Worm (Caenorhabditis elegans) whole organism, L3 larva: ENCODE data around the gene gtf-2H5.

Experiments used
- R02D3.7 ChIP-seq: fragments of 150-350 bp; optimal IDR thresholded peaks from 2 replicates; lab custom pipeline; 2014; ENCODE audit warnings: missing biosample characterization, missing genetic modification characterization
- ZK546.5 ChIP-seq: sonication (generic microtip); optimal IDR thresholded peaks from 2 replicates; lab custom pipeline; 2017; ENCODE audit warnings: missing biosample characterization, missing genetic modification characterization
- aly-2 ChIP-seq: fragments of 150-350 bp; optimal IDR thresholded peaks from 2 replicates; lab custom pipeline; 2014; ENCODE audit warnings: missing biosample characterization, missing genetic modification characterization
- ceh-16 ChIP-seq: sonication (generic microtip); optimal IDR thresholded peaks from 2 replicates; lab custom pipeline; 2017; ENCODE audit warnings: missing biosample characterization, missing genetic modification characterization
- daf-12 ChIP-seq: fragments of 150-350 bp; optimal IDR thresholded peaks from 2 replicates; lab custom pipeline; 2014; ENCODE audit warnings: missing biosample characterization, missing genetic modification reagents, missing genetic modification characterization
- elt-1 ChIP-seq: fragments of 150-350 bp; optimal IDR thresholded peaks from 2 replicates; lab custom pipeline; 2014; ENCODE audit warnings: missing biosample characterization, missing genetic modification characterization
- elt-2 ChIP-seq: sonication (generic microtip); optimal IDR thresholded peaks from 2 replicates; lab custom pipeline; 2016; ENCODE audit warnings: missing genetic modification reagents, mild to moderate bottlenecking, missing genetic modification characterization, missing compliant biosample characterization
- eor-1 ChIP-seq, 2 experiments: fragments of 150-350 bp; optimal IDR thresholded peaks; 2 replicates each; lab custom pipeline; 2014 to 2018; ENCODE audit warnings: missing biosample characterization in 2 of 2, missing genetic modification characterization in 2 of 2
- fkh-10 ChIP-seq: sonication (generic microtip); optimal IDR thresholded peaks from 2 replicates; lab custom pipeline; 2017; ENCODE audit warnings: missing biosample characterization, missing genetic modification reagents, missing genetic modification characterization
- hmg-11 ChIP-seq: sonication (generic microtip); optimal IDR thresholded peaks from 2 replicates; lab custom pipeline; 2016; ENCODE audit warnings: missing genetic modification characterization, missing compliant biosample characterization
- jun-1 ChIP-seq: fragments of 150-350 bp; optimal IDR thresholded peaks from 2 replicates; lab custom pipeline; 2014; ENCODE audit warnings: missing biosample characterization, missing genetic modification reagents, missing genetic modification characterization
- lin-15B ChIP-seq: fragments of 150-350 bp; optimal IDR thresholded peaks from 2 replicates; lab custom pipeline; 2014; ENCODE audit warnings: missing biosample characterization, missing genetic modification characterization
- mdl-1 ChIP-seq: fragments of 150-350 bp; optimal IDR thresholded peaks from 2 replicates; lab custom pipeline; 2014; ENCODE audit warnings: missing biosample characterization, missing genetic modification characterization
- nfya-1 ChIP-seq: sonication (generic microtip); optimal IDR thresholded peaks from 2 replicates; lab custom pipeline; 2017; ENCODE audit warnings: missing genetic modification characterization, mild to moderate bottlenecking, missing compliant biosample characterization, antibody characterized with exemption, moderate library complexity; ENCODE audit not compliant: insufficient read depth
- nhr-23 ChIP-seq: fragments of 150-350 bp; optimal IDR thresholded peaks from 2 replicates; lab custom pipeline; 2014; ENCODE audit warnings: missing biosample characterization, missing genetic modification reagents, missing genetic modification characterization
- nhr-237 ChIP-seq: fragments of 150-350 bp; optimal IDR thresholded peaks from 2 replicates; lab custom pipeline; 2014; ENCODE audit warnings: missing biosample characterization, missing genetic modification characterization
- nhr-25 ChIP-seq: sonication (generic microtip); optimal IDR thresholded peaks from 2 replicates; lab custom pipeline; 2017; ENCODE audit warnings: missing biosample characterization, missing genetic modification characterization
- nhr-28 ChIP-seq: fragments of 150-350 bp; optimal IDR thresholded peaks from 2 replicates; lab custom pipeline; 2014; ENCODE audit warnings: missing biosample characterization, missing genetic modification characterization
- nhr-67 ChIP-seq: fragments of 150-350 bp; optimal IDR thresholded peaks from 2 replicates; lab custom pipeline; 2014; ENCODE audit warnings: missing biosample characterization, missing genetic modification characterization
- nhr-76 ChIP-seq: fragments of 150-350 bp; sonication (generic microtip); optimal IDR thresholded peaks from 5 replicates; lab custom pipeline; 2014; ENCODE audit warnings: missing biosample characterization, missing genetic modification characterization
- pha-4 ChIP-seq: fragments of 150-350 bp; optimal IDR thresholded peaks from 2 replicates; lab custom pipeline; 2014; ENCODE audit warnings: missing biosample characterization, missing genetic modification reagents, missing genetic modification characterization
- pqm-1 ChIP-seq: fragments of 150-350 bp; optimal IDR thresholded peaks from 2 replicates; lab custom pipeline; 2017; ENCODE audit warnings: missing biosample characterization, missing genetic modification characterization, inconsistent platforms
- sea-2 ChIP-seq: fragments of 150-350 bp; sonication (generic microtip); optimal IDR thresholded peaks from 4 replicates; lab custom pipeline; 2014; ENCODE audit warnings: missing biosample characterization, missing genetic modification reagents, missing genetic modification characterization
- skn-1 ChIP-seq: fragments of 150-350 bp; optimal IDR thresholded peaks from 2 replicates; lab custom pipeline; 2014; ENCODE audit warnings: missing biosample characterization, missing genetic modification characterization
- snpc-4 ChIP-seq: fragments of 150-350 bp; optimal IDR thresholded peaks from 2 replicates; lab custom pipeline; 2014; ENCODE audit warnings: missing biosample characterization, missing genetic modification characterization
- tbx-2 ChIP-seq: sonication (generic microtip); optimal IDR thresholded peaks from 2 replicates; lab custom pipeline; 2016; ENCODE audit warnings: mild to moderate bottlenecking, missing genetic modification characterization, missing compliant biosample characterization
- unc-39 ChIP-seq: sonication (generic microtip); optimal IDR thresholded peaks from 4 replicates; lab custom pipeline; 2017; ENCODE audit warnings: missing biosample characterization, missing genetic modification characterization
- unc-62 ChIP-seq: fragments of 150-350 bp; sonication (generic microtip); optimal IDR thresholded peaks from 4 replicates; lab custom pipeline; 2014; ENCODE audit warnings: missing biosample characterization, missing genetic modification reagents, missing genetic modification characterization
- zag-1 ChIP-seq: fragments of 150-350 bp; optimal IDR thresholded peaks from 2 replicates; lab custom pipeline; 2014; ENCODE audit warnings: missing biosample characterization, missing genetic modification characterization
- ztf-11 ChIP-seq: fragments of 150-350 bp; optimal IDR thresholded peaks from 2 replicates; lab custom pipeline; 2014; ENCODE audit warnings: missing biosample characterization, missing genetic modification characterization

Gene gtf-2H5

ce11 chrIII:549231-549630 lies 28.1 kb downstream of the gtf-2H5 start:
- TF ChIP-seq pha-4 (tag; lab: Kevin White, UChicago) (no peak), zag-1 (tag; lab: Kevin White, UChicago) (no peak), lin-15B (tag; lab: Kevin White, UChicago) (no peak), nhr-25 (tag; lab: Kevin White, UChicago) (no peak), aly-2 (tag; lab: Kevin White, UChicago) (no peak), ztf-11 (tag; lab: Kevin White, UChicago) (no peak), R02D3.7 (tag; lab: Kevin White, UChicago) (no peak), nhr-237 (tag; lab: Kevin White, UChicago) (no peak), nhr-76 (tag; lab: Kevin White, UChicago) (no peak), unc-62 (GFP tag; lab: Kevin White, UChicago) (no peak), nfya-1 (tag; lab: Kevin White, UChicago) (no peak)

- TF ChIP-seq elt-1 (tag; lab: Kevin White, UChicago) (peak; percentile 85), skn-1 (no peak)
Measured at ce11 chrIII:547709-548108, 29.7 kb downstream of the gtf-2H5 start.

- no peak for TF ChIP-seq nhr-28 (tag; lab: Kevin White, UChicago)
- no peak for TF ChIP-seq R02D3.7 (tag; lab: Kevin White, UChicago)
- no peak for TF ChIP-seq eor-1 (tag; optimal IDR thresholded peaks at IDR 0.05; lab: Kevin White, UChicago)
Measured at ce11 chrIII:541766-542165, 35.6 kb downstream of the gtf-2H5 start, which contains the start of gene T22F7.1. Gene T22F7.1 (plus strand): TSS chrIII:542066.

ce11 chrIII:537054-537453 lies 40.3 kb downstream of the gtf-2H5 start:
- TF ChIP-seq tbx-2 (tag; lab: Kevin White, UChicago), result no peak
- TF ChIP-seq nhr-76 (tag; lab: Kevin White, UChicago), result no peak
- no peak for TF ChIP-seq nhr-23 (tag; lab: Kevin White, UChicago)
- TF ChIP-seq ceh-16 (tag; lab: Kevin White, UChicago), result no peak
- TF ChIP-seq mdl-1 (tag; lab: Kevin White, UChicago), result no peak
- TF ChIP-seq eor-1 (tag; optimal IDR thresholded peaks at IDR 0.05; lab: Kevin White, UChicago), result no peak
- no peak for TF ChIP-seq jun-1
- TF ChIP-seq, all 47 proteins: peak for 0

- TF ChIP-seq jun-1 (peak; percentile 40), zag-1 (tag; lab: Kevin White, UChicago) (no peak), elt-2 (tag; lab: Kevin White, UChicago) (peak; percentile 75), nfya-1 (tag; lab: Kevin White, UChicago) (peak; percentile 23), hmg-11 (tag; lab: Kevin White, UChicago) (peak; percentile 71), daf-12 (no peak), pha-4 (tag; lab: Kevin White, UChicago) (peak; percentile 21), pqm-1 (peak; percentile 2), ZK546.5 (tag; lab: Kevin White, UChicago) (no peak), mdl-1 (tag; lab: Kevin White, UChicago) (no peak), tbx-2 (tag; lab: Kevin White, UChicago) (peak; percentile 1), eor-1 (tag; optimal IDR thresholded peaks at IDR 0.05; lab: Kevin White, UChicago) (no peak)
- TF ChIP-seq, all 47 proteins: peak for 7
Measured at ce11 chrIII:535266-536107, 41.9 kb downstream of the gtf-2H5 start.

- no peak for TF ChIP-seq unc-39 (tag; lab: Kevin White, UChicago)
- TF ChIP-seq eor-1 (tag; optimal IDR thresholded peaks at IDR 0.05; lab: Kevin White, UChicago), result no peak
- TF ChIP-seq sea-2 (GFP tag; lab: Kevin White, UChicago), result no peak
- no peak for TF ChIP-seq pha-4 (tag; lab: Kevin White, UChicago)
- TF ChIP-seq ZK546.5 (tag; lab: Kevin White, UChicago), result no peak
- no peak for TF ChIP-seq aly-2 (tag; lab: Kevin White, UChicago)
- no peak for TF ChIP-seq elt-2 (tag; lab: Kevin White, UChicago)
- TF ChIP-seq hmg-11 (tag; lab: Kevin White, UChicago), result no peak
- TF ChIP-seq nhr-67 (tag; lab: Kevin White, UChicago), result no peak
- no peak for TF ChIP-seq ztf-11 (tag; lab: Kevin White, UChicago)
- TF ChIP-seq fkh-10 (GFP tag; lab: Kevin White, UChicago), result no peak
- TF ChIP-seq jun-1, result no peak
- no peak for TF ChIP-seq snpc-4 (tag; lab: Kevin White, UChicago)
- no peak for TF ChIP-seq ceh-16 (tag; lab: Kevin White, UChicago)
- TF ChIP-seq, all 47 proteins: peak for 0
Measured at ce11 chrIII:532152-532551, 45.2 kb downstream of the gtf-2H5 start.
